Worm (Caenorhabditis elegans) whole organism, L4 larva: ENCODE measurements around the gene Y62H9A.11.

Experiments
- F26F4.8 ChIP-seq: fragments of 200-800 bp; sonication (Bioruptor generic); conservative IDR thresholded peaks from 2 replicates; pipeline ENCODE4 v1.3.6; 2022; ENCODE audit warnings: missing genetic modification characterization, missing compliant biosample characterization
- F37D6.2 ChIP-seq: sonication (generic microtip); optimal IDR thresholded peaks from 2 replicates; lab custom pipeline; 2016; ENCODE audit warnings: mild to moderate bottlenecking, missing genetic modification characterization, missing compliant biosample characterization
- F44E2.7 ChIP-seq: fragments of 200-800 bp; sonication (Bioruptor generic); IDR thresholded peaks from 2 replicates; pipeline ENCODE4 v2.1.2; 2022; ENCODE audit warnings: missing genetic modification characterization, missing compliant biosample characterization
- T26A8.4 ChIP-seq: fragments of 200-800 bp; sonication (Bioruptor generic); IDR thresholded peaks from 2 replicates; pipeline ENCODE4 v1.3.6; 2022; ENCODE audit warnings: missing genetic modification characterization, missing compliant biosample characterization
- Y105C5A.15 ChIP-seq: fragments of 200-800 bp; sonication (Bioruptor generic); IDR thresholded peaks from 2 replicates; pipeline ENCODE4 v1.3.6; 2022; ENCODE audit warnings: missing genetic modification characterization, missing compliant biosample characterization
- Y48G9A.11 ChIP-seq: fragments of 200-800 bp; sonication (Bioruptor generic); IDR thresholded peaks from 2 replicates; pipeline ENCODE4 v1.3.6; 2022; ENCODE audit warnings: missing genetic modification reagents, missing genetic modification characterization, missing compliant biosample characterization
- Y75B8A.6 ChIP-seq: fragments of 200-800 bp; sonication (Bioruptor generic); IDR thresholded peaks from 2 replicates; pipeline ENCODE4 v1.3.6; 2022; ENCODE audit warnings: missing genetic modification reagents, missing genetic modification characterization, missing compliant biosample characterization
- aha-1 ChIP-seq: fragments of 150-350 bp; peaks from one replicate; lab custom pipeline; 2014; ENCODE audit warnings: missing biosample characterization, missing genetic modification characterization
- aly-2 ChIP-seq: sonication (generic microtip); optimal IDR thresholded peaks from 2 replicates; lab custom pipeline; 2018; ENCODE audit warnings: missing biosample characterization, missing genetic modification characterization
- ceh-28 ChIP-seq: fragments of 150-350 bp; optimal IDR thresholded peaks from 2 replicates; lab custom pipeline; 2014; ENCODE audit warnings: missing biosample characterization, missing genetic modification reagents, missing genetic modification characterization
- ceh-32 ChIP-seq: sonication (generic microtip); optimal IDR thresholded peaks from 2 replicates; lab custom pipeline; 2016; ENCODE audit warnings: mild to moderate bottlenecking, missing genetic modification characterization, missing compliant biosample characterization; ENCODE audit not compliant: poor library complexity
- ceh-62 ChIP-seq: sonication (generic microtip); optimal IDR thresholded peaks from 2 replicates; lab custom pipeline; 2017; ENCODE audit warnings: missing biosample characterization, missing genetic modification characterization
- daf-16 ChIP-seq, 3 experiments: sonication (generic microtip); optimal IDR thresholded peaks; 2 replicates each; lab custom pipeline; 2016 to 2017; ENCODE audit warnings: missing genetic modification characterization in 3 of 3, missing genetic modification reagents in 3 of 3, mild to moderate bottlenecking in 2 of 3, missing compliant biosample characterization in 2 of 3, missing biosample characterization in 1 of 3, moderate library complexity in 1 of 3
- dmd-8 ChIP-seq: fragments of 200-800 bp; sonication (Bioruptor generic); IDR thresholded peaks from 2 replicates; pipeline ENCODE4 v1.3.6; 2022; ENCODE audit warnings: missing genetic modification characterization, missing compliant biosample characterization
- dpl-1 ChIP-seq: fragments of 150-350 bp; optimal IDR thresholded peaks from 2 replicates; lab custom pipeline; 2014; ENCODE audit warnings: missing biosample characterization, missing genetic modification reagents, missing genetic modification characterization
- duxl-1 ChIP-seq: sonication (generic microtip); optimal IDR thresholded peaks from 2 replicates; lab custom pipeline; 2016; ENCODE audit warnings: mild to moderate bottlenecking, missing genetic modification characterization, moderate library complexity, missing compliant biosample characterization; ENCODE audit not compliant: poor library complexity
- egl-27 ChIP-seq: sonication (generic microtip); optimal IDR thresholded peaks from 3 replicates; lab custom pipeline; 2017; ENCODE audit warnings: missing biosample characterization, missing genetic modification reagents, missing genetic modification characterization
- fos-1 ChIP-seq: fragments of 150-350 bp; optimal IDR thresholded peaks from 2 replicates; lab custom pipeline; 2014; ENCODE audit warnings: missing biosample characterization, missing genetic modification characterization
- gei-8 ChIP-seq: fragments of 200-800 bp; sonication (Bioruptor generic); optimal IDR thresholded peaks from 2 replicates; lab custom pipeline; 2018; ENCODE audit warnings: mild to moderate bottlenecking, missing genetic modification characterization, missing compliant biosample characterization
- hif-1 ChIP-seq, 2 experiments: sonication (generic microtip); optimal IDR thresholded peaks; 2 replicates each; lab custom pipeline; 2016 to 2017; ENCODE audit warnings: missing compliant biosample characterization in 2 of 2, missing genetic modification characterization in 2 of 2, missing genetic modification reagents in 2 of 2, missing genotype in 2 of 2, mild to moderate bottlenecking in 1 of 2
- lin-15B ChIP-seq: fragments of 150-350 bp; sonication (generic microtip); optimal IDR thresholded peaks from 3 replicates; lab custom pipeline; 2014; ENCODE audit warnings: missing biosample characterization, missing genetic modification characterization
- lin-38 ChIP-seq: fragments of 200-800 bp; sonication (Bioruptor generic); IDR thresholded peaks from 2 replicates; pipeline ENCODE4 v1.3.6; 2022; ENCODE audit warnings: missing genetic modification reagents, missing genetic modification characterization, missing compliant biosample characterization
- lir-3 ChIP-seq: sonication (generic microtip); optimal IDR thresholded peaks from 2 replicates; lab custom pipeline; 2016; ENCODE audit warnings: mild to moderate bottlenecking, missing genetic modification characterization, missing compliant biosample characterization
- lsy-2 ChIP-seq, 2 experiments: fragments of 150-350 bp in 1 of 2; sonication (generic microtip) in 1 of 2; optimal IDR thresholded peaks; 2 replicates each; lab custom pipeline; 2014 to 2017; ENCODE audit warnings: missing biosample characterization in 2 of 2, missing genetic modification characterization in 2 of 2
- mdl-1 ChIP-seq, 2 experiments: fragments of 150-350 bp in 1 of 2; sonication (generic microtip) in 1 of 2; optimal IDR thresholded peaks; 2 replicates each; lab custom pipeline; 2014 to 2017; ENCODE audit warnings: missing biosample characterization in 2 of 2, missing genetic modification characterization in 2 of 2
- mdt-29 ChIP-seq: fragments of 200-800 bp; sonication (Bioruptor generic); IDR thresholded peaks from 2 replicates; pipeline ENCODE4 v1.3.6; 2022; ENCODE audit warnings: missing genetic modification reagents, missing genetic modification characterization, missing compliant biosample characterization
- mes-2 ChIP-seq: sonication (generic microtip); optimal IDR thresholded peaks from 2 replicates; lab custom pipeline; 2016; ENCODE audit warnings: missing genotype, mild to moderate bottlenecking, missing genetic modification characterization, missing compliant biosample characterization; ENCODE audit not compliant: poor library complexity, severe bottlenecking
- nhr-11 ChIP-seq: fragments of 150-350 bp; optimal IDR thresholded peaks from 2 replicates; lab custom pipeline; 2014; ENCODE audit warnings: missing biosample characterization, missing genetic modification characterization
- nhr-111 ChIP-seq: fragments of 200-800 bp; sonication (Bioruptor generic); optimal IDR thresholded peaks from 2 replicates; lab custom pipeline; 2018; ENCODE audit warnings: mild to moderate bottlenecking, missing genetic modification characterization, missing compliant biosample characterization
- nhr-25 ChIP-seq: sonication (generic microtip); optimal IDR thresholded peaks from 2 replicates; lab custom pipeline; 2017; ENCODE audit warnings: missing genetic modification characterization, mild to moderate bottlenecking, missing compliant biosample characterization, antibody characterized with exemption, moderate library complexity, borderline replicate concordance; ENCODE audit not compliant: insufficient read depth
- nhr-42 ChIP-seq: fragments of 200-800 bp; sonication (Bioruptor generic); IDR thresholded peaks from 2 replicates; pipeline ENCODE4 v1.3.6; 2022; ENCODE audit warnings: missing genetic modification characterization, missing compliant biosample characterization
- nhr-77 ChIP-seq: fragments of 150-350 bp; optimal IDR thresholded peaks from 2 replicates; lab custom pipeline; 2014; ENCODE audit warnings: missing biosample characterization, missing genetic modification characterization
- pqm-1 ChIP-seq: sonication (generic microtip); optimal IDR thresholded peaks from 2 replicates; lab custom pipeline; 2017; ENCODE audit warnings: missing biosample characterization, missing genetic modification characterization
- set-16 ChIP-seq: fragments of 200-800 bp; sonication (Bioruptor generic); IDR thresholded peaks from 2 replicates; pipeline ENCODE4 v1.3.6; 2022; ENCODE audit warnings: missing genetic modification reagents, missing genetic modification characterization, missing compliant biosample characterization
- snpc-1.2 ChIP-seq: fragments of 200-800 bp; sonication (Bioruptor generic); IDR thresholded peaks from 2 replicates; pipeline ENCODE4 v1.3.6; 2022; ENCODE audit warnings: missing genetic modification reagents, missing genetic modification characterization, missing compliant biosample characterization
- snpc-4 ChIP-seq: fragments of 150-350 bp; optimal IDR thresholded peaks from 2 replicates; lab custom pipeline; 2014; ENCODE audit warnings: missing biosample characterization, missing genetic modification characterization
- spr-1 ChIP-seq: sonication (generic microtip); optimal IDR thresholded peaks from 2 replicates; lab custom pipeline; 2016; ENCODE audit warnings: mild to moderate bottlenecking, missing genetic modification characterization, missing compliant biosample characterization
- spr-3 ChIP-seq: fragments of 200-800 bp; sonication (Bioruptor generic); optimal IDR thresholded peaks from 2 replicates; lab custom pipeline; 2018; ENCODE audit warnings: mild to moderate bottlenecking, missing genetic modification characterization, missing compliant biosample characterization
- unc-130 ChIP-seq: sonication (generic microtip); optimal IDR thresholded peaks from 2 replicates; lab custom pipeline; 2016; ENCODE audit warnings: missing genetic modification reagents, missing genetic modification characterization, missing compliant biosample characterization
- unc-62 ChIP-seq, 3 experiments: fragments of 150-350 bp in 1 of 3; sonication (generic microtip); optimal IDR thresholded peaks in 2 of 3; peaks in 1 of 3; 1 replicate in 1 of 3; 2 replicates in 2 of 3; lab custom pipeline; 2014 to 2017; ENCODE audit warnings: missing biosample characterization in 3 of 3, missing genetic modification characterization in 3 of 3, missing genetic modification reagents in 3 of 3, missing genotype in 1 of 3
- zag-1 ChIP-seq: fragments of 150-350 bp; optimal IDR thresholded peaks from 2 replicates; lab custom pipeline; 2014; ENCODE audit warnings: missing biosample characterization, missing genetic modification characterization
- zfp-2 ChIP-seq: sonication (generic microtip); optimal IDR thresholded peaks from 2 replicates; lab custom pipeline; 2016; ENCODE audit warnings: mild to moderate bottlenecking, missing genetic modification characterization, missing compliant biosample characterization
- zfp-3 ChIP-seq: fragments of 200-800 bp; sonication (Bioruptor generic); conservative IDR thresholded peaks from 2 replicates; pipeline ENCODE4 v1.3.6; 2022; ENCODE audit warnings: missing genetic modification reagents, missing genetic modification characterization, missing compliant biosample characterization

Y62H9A.11 gene

ce11 chrX:11879871-11880270 lies 27.3 kb downstream of the Y62H9A.11 start, which contains the start of the genes Y62H9A.3 and Y62H9A.4:
TSS of gene Y62H9A.3 (minus strand) at chrX:11879971.
TSS of gene Y62H9A.4 (plus strand) at chrX:11880126.
- peak in 1 of 2 experiments; percentile 55 for TF ChIP-seq unc-62 (GFP tag; optimal IDR thresholded peaks at IDR 0.05 in 1 of 2; lab: Kevin White, UChicago)
- TF ChIP-seq unc-62 (tag; optimal IDR thresholded peaks at IDR 0.05; lab: Kevin White, UChicago) = no peak
- no peak for TF ChIP-seq ceh-62 (tag; lab: Kevin White, UChicago)

- TF ChIP-seq F37D6.2 (tag; lab: Kevin White, UChicago) = no peak
- no peak for TF ChIP-seq unc-130 (GFP tag; lab: Kevin White, UChicago)
- no peak for TF ChIP-seq Y75B8A.6
- no peak for TF ChIP-seq unc-62 (GFP tag; optimal IDR thresholded peaks at IDR 0.05 in 1 of 2; lab: Kevin White, UChicago)
- no peak for TF ChIP-seq unc-62 (tag; optimal IDR thresholded peaks at IDR 0.05; lab: Kevin White, UChicago)
Measured at ce11 chrX:11878109-11878508, 29.1 kb downstream of the Y62H9A.11 start, which contains the start of gene Y62H9A.2. TSS of gene Y62H9A.2 (minus strand) at chrX:11878209.

- TF ChIP-seq lin-38 (no peak), spr-1 (tag; lab: Kevin White, UChicago) (no peak)
- TF ChIP-seq, all 104 proteins: peak for 0
Measured at ce11 chrX:11875260-11875659, 31.9 kb downstream of the Y62H9A.11 start, which contains the start of gene Y62H9A.1. TSS of gene Y62H9A.1 (plus strand) at chrX:11875541.

- no peak for TF ChIP-seq zag-1
- TF ChIP-seq daf-16 (GFP tag; optimal IDR thresholded peaks at IDR 0.05; lab: Kevin White, UChicago) = peak in 1 of 2 experiments; percentile 83
- peak; percentile 75 for TF ChIP-seq daf-16 (tag; optimal IDR thresholded peaks at IDR 0.05; lab: Kevin White, UChicago)
- no peak for TF ChIP-seq mes-2 (tag; lab: Kevin White, UChicago)
- no peak for TF ChIP-seq aha-1 (tag; lab: Kevin White, UChicago)
- TF ChIP-seq duxl-1 (tag; lab: Kevin White, UChicago) = no peak
- 0 out of 2 replicates have a peak, but pooled peaks have one; percentile 61 for TF ChIP-seq dmd-8 (GFP tag; lab: Robert Waterston, UW)
- no peak for TF ChIP-seq nhr-25 (tag; lab: Kevin White, UChicago)
- no peak for TF ChIP-seq T26A8.4
- TF ChIP-seq egl-27 (tag; lab: Kevin White, UChicago) = no peak
- peak; percentile 6 for TF ChIP-seq spr-3 (GFP tag; lab: Kevin White, UChicago)
- peak; percentile 27 for TF ChIP-seq nhr-111 (GFP tag; lab: Kevin White, UChicago)
- no peak for TF ChIP-seq gei-8 (GFP tag; lab: Kevin White, UChicago)
- TF ChIP-seq nhr-77 (tag; lab: Kevin White, UChicago) = no peak
- no peak for TF ChIP-seq Y48G9A.11 (GFP tag; lab: Robert Waterston, UW)
- TF ChIP-seq set-16 (GFP tag; lab: Robert Waterston, UW) = no peak
- TF ChIP-seq lin-38 = no peak
- TF ChIP-seq fos-1 (tag; lab: Kevin White, UChicago) = no peak
- TF ChIP-seq dpl-1 (GFP tag; lab: Kevin White, UChicago) = no peak
- TF ChIP-seq nhr-11 (tag; lab: Kevin White, UChicago) = no peak
- no peak for TF ChIP-seq F44E2.7 (GFP tag; lab: Robert Waterston, UW)
- no peak for TF ChIP-seq snpc-4 (tag; lab: Kevin White, UChicago)
- TF ChIP-seq aly-2 (tag; lab: Kevin White, UChicago) = no peak
- TF ChIP-seq F26F4.8 (GFP tag; lab: Robert Waterston, UW) = peak; percentile 38; the same call in 1 of the 2 replicates
- no peak for TF ChIP-seq ceh-32 (tag; lab: Kevin White, UChicago)
- TF ChIP-seq zfp-2 (tag; lab: Kevin White, UChicago) = no peak
- peak in 1 of 2 experiments; percentile 18 for TF ChIP-seq unc-62 (GFP tag; optimal IDR thresholded peaks at IDR 0.05 in 1 of 2; lab: Kevin White, UChicago)
- TF ChIP-seq unc-62 (tag; optimal IDR thresholded peaks at IDR 0.05; lab: Kevin White, UChicago) = no peak
- TF ChIP-seq ceh-28 (tag; lab: Kevin White, UChicago) = no peak
- TF ChIP-seq lsy-2 (tag; optimal IDR thresholded peaks at IDR 0.05; lab: Kevin White, UChicago) = no peak
- no peak for TF ChIP-seq lin-15B (tag; lab: Kevin White, UChicago)
- TF ChIP-seq lir-3 = no peak
- no peak for TF ChIP-seq mdl-1 (tag; optimal IDR thresholded peaks at IDR 0.05; lab: Kevin White, UChicago)
- no peak for TF ChIP-seq pqm-1 (tag; lab: Kevin White, UChicago)
- no peak for TF ChIP-seq Y105C5A.15 (GFP tag; lab: Robert Waterston, UW)
- peak; percentile 71; the same call in 1 of the 2 replicates for TF ChIP-seq mdt-29
- TF ChIP-seq snpc-1.2 (GFP tag; lab: Robert Waterston, UW) = peak; percentile 78; the same call in 1 of the 2 replicates
- no peak for TF ChIP-seq hif-1 (tag; optimal IDR thresholded peaks at IDR 0.05; lab: Kevin White, UChicago)
- TF ChIP-seq nhr-42 = peak; percentile 84
- no peak for TF ChIP-seq zfp-3 (GFP tag; lab: Robert Waterston, UW)
Measured at ce11 chrX:11872210-11872609, 35.0 kb downstream of the Y62H9A.11 start.
